Fruit fly (Drosophila melanogaster): ENCODE measurements around the gene emei.

emei gene

dm6 chr3L:11097982-11098663 is 11.4 kb upstream of the emei start, which contains the start of the genes Irbp18 and APP-BP1 (continued):
- peak; percentile 74 for TF ChIP-seq CG14050 (GFP tag; IDR thresholded peaks at IDR 0.05)
- peak; percentile 96 for TF ChIP-seq nmo (GFP tag; optimal IDR thresholded peaks at IDR 0.05)
- TF ChIP-seq CG3065 (GFP tag; optimal IDR thresholded peaks at IDR 0.05) = peak; percentile 84
- TF ChIP-seq disco-r (GFP tag; optimal IDR thresholded peaks at IDR 0.05) = peak; percentile 93
- peak; percentile 86 for TF ChIP-seq CG9215 (GFP tag; IDR thresholded peaks at IDR 0.05)
- peak; percentile 94 for TF ChIP-seq CG7786 (GFP tag; optimal IDR thresholded peaks at IDR 0.05)
- peak; percentile 88 for TF ChIP-seq her (GFP tag; optimal IDR thresholded peaks at IDR 0.05)
- peak; percentile 89 for TF ChIP-seq gsb-n (tag; optimal IDR thresholded peaks at IDR 0.05)
- peak; percentile 85 for TF ChIP-seq odd (GFP tag; optimal IDR thresholded peaks at IDR 0.05)
- TF ChIP-seq Usf (GFP tag; optimal IDR thresholded peaks at IDR 0.05) = peak; percentile 86
- TF ChIP-seq CG30431 (GFP tag; optimal IDR thresholded peaks at IDR 0.05) = peak; percentile 94
- no peak for TF ChIP-seq hth (optimal IDR thresholded peaks at IDR 0.05)
- peak; percentile 90 for TF ChIP-seq shn (GFP tag; optimal IDR thresholded peaks at IDR 0.05)
- TF ChIP-seq dysf (GFP tag; IDR thresholded peaks at IDR 0.05) = peak; percentile 88
- peak; percentile 50 for TF ChIP-seq Poxn (GFP tag; IDR thresholded peaks at IDR 0.05)
- TF ChIP-seq Hmr (GFP tag; optimal IDR thresholded peaks at IDR 0.05) = peak; percentile 96
- TF ChIP-seq bsh (GFP tag; optimal IDR thresholded peaks at IDR 0.05) = peak; percentile 84 to 92
- TF ChIP-seq Atf-2 (GFP tag; optimal IDR thresholded peaks at IDR 0.05) = peak; percentile 92
- TF ChIP-seq CG14860 (GFP tag; IDR thresholded peaks at IDR 0.05; ENCODE audit: partially characterized antibody) = no peak
- peak; percentile 91 for TF ChIP-seq BtbVII (GFP tag; optimal IDR thresholded peaks at IDR 0.05)
- peak; percentile 91 for TF ChIP-seq CG1647 (GFP tag; optimal IDR thresholded peaks at IDR 0.05)
- peak; percentile 47; the same call in 1 of the 2 replicates for TF ChIP-seq Lim3 (GFP tag; IDR thresholded peaks at IDR 0.05)
- peak; percentile 93 for TF ChIP-seq CG17359 (tag; optimal IDR thresholded peaks at IDR 0.05)
- TF ChIP-seq CG11723 (GFP tag; optimal IDR thresholded peaks at IDR 0.05) = peak; percentile 88
- TF ChIP-seq fru (optimal IDR thresholded peaks at IDR 0.05) = no peak
- peak; percentile 89 for TF ChIP-seq vvl (GFP tag; IDR thresholded peaks at IDR 0.05)
- peak; percentile 95 for TF ChIP-seq CG4854 (GFP tag; optimal IDR thresholded peaks at IDR 0.05)
- TF ChIP-seq mam (GFP tag; optimal IDR thresholded peaks at IDR 0.05) = peak; percentile 96
- TF ChIP-seq crp (GFP tag; optimal IDR thresholded peaks at IDR 0.05) = peak; percentile 92 to 95
- peak; percentile 74 for TF ChIP-seq Deaf1 (tag; optimal IDR thresholded peaks at IDR 0.05)
- TF ChIP-seq Antp (GFP tag; optimal IDR thresholded peaks at IDR 0.05) = peak; percentile 86
- TF ChIP-seq CG2678 (tag; optimal IDR thresholded peaks at IDR 0.05) = peak; percentile 95
- TF ChIP-seq Hand (GFP tag; optimal IDR thresholded peaks at IDR 0.05) = peak; percentile 84
- peak; percentile 92 for TF ChIP-seq sob (GFP tag; IDR thresholded peaks at IDR 0.05)
- peak; percentile 81 for TF ChIP-seq CG31224 (GFP tag; IDR thresholded peaks at IDR 0.05)
- TF ChIP-seq CG8924 (tag; optimal IDR thresholded peaks at IDR 0.05) = peak; percentile 94
- TF ChIP-seq dan (GFP tag; IDR thresholded peaks at IDR 0.05) = no peak
- peak; percentile 95 to 96 for TF ChIP-seq Hr51 (GFP tag; optimal IDR thresholded peaks at IDR 0.05)
- TF ChIP-seq CG18011 (GFP tag; optimal IDR thresholded peaks at IDR 0.05) = peak; percentile 88
- peak; percentile 96 for TF ChIP-seq Xbp1 (GFP tag; optimal IDR thresholded peaks at IDR 0.05)
- peak; percentile 91 for TF ChIP-seq CG12219 (GFP tag; optimal IDR thresholded peaks at IDR 0.05)
- peak; percentile 93 for TF ChIP-seq Sox102F (GFP tag; optimal IDR thresholded peaks at IDR 0.05)
- peak; percentile 85 for TF ChIP-seq CG12299 (tag; optimal IDR thresholded peaks at IDR 0.05)
- TF ChIP-seq ERR (GFP tag; optimal IDR thresholded peaks at IDR 0.05) = peak; percentile 88
- TF ChIP-seq CG2129 (GFP tag; IDR thresholded peaks at IDR 0.05; ENCODE audit: partially characterized antibody) = no peak
- TF ChIP-seq CG10147 (GFP tag; optimal IDR thresholded peaks at IDR 0.05) = peak; percentile 91
- TF ChIP-seq CG15479 (GFP tag; optimal IDR thresholded peaks at IDR 0.05) = peak; percentile 73
- TF ChIP-seq CG10267 (tag; optimal IDR thresholded peaks at IDR 0.05) = peak; percentile 98
- TF ChIP-seq CG8765 (GFP tag; IDR thresholded peaks at IDR 0.05) = peak; percentile 67
- peak; percentile 93 for TF ChIP-seq kay (GFP tag; optimal IDR thresholded peaks at IDR 0.05)
